Fruit fly (Drosophila melanogaster): ENCODE results near the gene CG18094.

CG18094 gene

dm6 chr2L:19533247-19533646 lies 43.2 kb downstream of the CG18094 start, which contains the start of gene CG33116 (continued):
- TF ChIP-seq Fer2 (tag; optimal IDR thresholded peaks at IDR 0.05), result peak; percentile 32
- peak; percentile 69 for TF ChIP-seq CG9876 (GFP tag; optimal IDR thresholded peaks at IDR 0.05)
- TF ChIP-seq crp (GFP tag; optimal IDR thresholded peaks at IDR 0.05), result peak in 1 of 2 experiments; percentile 77
- TF ChIP-seq run (tag; optimal IDR thresholded peaks at IDR 0.05), result peak; percentile 41
- TF ChIP-seq Meics (GFP tag; optimal IDR thresholded peaks at IDR 0.05), result peak; percentile 82
- TF ChIP-seq Dip2 (GFP tag; IDR thresholded peaks at IDR 0.05), result no peak
- TF ChIP-seq Six4 (GFP tag; optimal IDR thresholded peaks at IDR 0.05), result peak; percentile 73
- TF ChIP-seq jigr1 (GFP tag; IDR thresholded peaks at IDR 0.05), result no peak
- peak; percentile 83 for TF ChIP-seq jumu (GFP tag; optimal IDR thresholded peaks at IDR 0.05)
- TF ChIP-seq pfk (GFP tag; optimal IDR thresholded peaks at IDR 0.05), result peak; percentile 23
- peak; percentile 47 for TF ChIP-seq eyg (GFP tag; optimal IDR thresholded peaks at IDR 0.05)
- TF ChIP-seq CG1647 (GFP tag; optimal IDR thresholded peaks at IDR 0.05), result peak; percentile 73
- peak; percentile 40 for TF ChIP-seq Jarid2 (GFP tag; optimal IDR thresholded peaks at IDR 0.05)
- 0 out of 3 replicates have a peak, but pooled peaks have one; percentile 52 for TF ChIP-seq CG3726 (GFP tag; IDR thresholded peaks at IDR 0.05)
- no peak for TF ChIP-seq CG14667 (GFP tag; IDR thresholded peaks at IDR 0.05)
- TF ChIP-seq phol (tag; optimal IDR thresholded peaks at IDR 0.05), result peak; percentile 82
- peak; percentile 79 for TF ChIP-seq CG8924 (tag; optimal IDR thresholded peaks at IDR 0.05)
- TF ChIP-seq Side (GFP tag; optimal IDR thresholded peaks at IDR 0.05), result peak; percentile 80
- no peak for TF ChIP-seq CG7928 (GFP tag; optimal IDR thresholded peaks at IDR 0.05)
- peak; percentile 66 for TF ChIP-seq stc (GFP tag; IDR thresholded peaks at IDR 0.05)
- no peak for TF ChIP-seq pan (optimal IDR thresholded peaks at IDR 0.05)
- peak in 1 of 2 experiments; percentile 80 for TF ChIP-seq pan (GFP tag; optimal IDR thresholded peaks at IDR 0.05 in 1 of 2, IDR thresholded peaks at IDR 0.05 in 1 of 2)
- TF ChIP-seq lov (optimal IDR thresholded peaks at IDR 0.05), result no peak
- TF ChIP-seq lov (GFP tag; IDR thresholded peaks at IDR 0.05), result peak; percentile 81
- TF ChIP-seq repo (GFP tag; optimal IDR thresholded peaks at IDR 0.05), result peak; percentile 82
- TF ChIP-seq Lim3 (GFP tag; IDR thresholded peaks at IDR 0.05), result no peak
- peak; percentile 97 for TF ChIP-seq CG10267 (tag; optimal IDR thresholded peaks at IDR 0.05)
- 0 out of 2 replicates have a peak, but pooled peaks have one; percentile 25 for TF ChIP-seq ato (GFP tag; IDR thresholded peaks at IDR 0.05; ENCODE audit: partially characterized antibody)
- TF ChIP-seq CG17802 (tag; optimal IDR thresholded peaks at IDR 0.05), result peak; percentile 59
- peak; percentile 81 for TF ChIP-seq pho (GFP tag; optimal IDR thresholded peaks at IDR 0.05)
- TF ChIP-seq ems (GFP tag; optimal IDR thresholded peaks at IDR 0.05), result peak; percentile 83
- peak; percentile 96 for TF ChIP-seq MBD-R2 (GFP tag; IDR thresholded peaks at IDR 0.05)
- peak; percentile 64 for TF ChIP-seq zen (tag; optimal IDR thresholded peaks at IDR 0.05)
- peak; percentile 81 for TF ChIP-seq CG33557 (GFP tag; optimal IDR thresholded peaks at IDR 0.05)
- no peak for TF ChIP-seq GATAe (GFP tag; conservative IDR thresholded peaks at IDR 0.05)
- peak; percentile 83 for TF ChIP-seq NFAT (GFP tag; IDR thresholded peaks at IDR 0.05)
- TF ChIP-seq ci (GFP tag; IDR thresholded peaks at IDR 0.05), result peak; percentile 92
- peak; percentile 70 for TF ChIP-seq da (GFP tag; optimal IDR thresholded peaks at IDR 0.05)
- TF ChIP-seq Dek (tag; optimal IDR thresholded peaks at IDR 0.05), result peak; percentile 62
- TF ChIP-seq CG9797 (GFP tag; optimal IDR thresholded peaks at IDR 0.05), result peak; percentile 23
- TF ChIP-seq Neu2 (GFP tag; optimal IDR thresholded peaks at IDR 0.05; ENCODE audit: borderline replicate concordance), result peak; percentile 5
- peak; percentile 66 for TF ChIP-seq odd (GFP tag; optimal IDR thresholded peaks at IDR 0.05)
- peak; percentile 57; the same call in 1 of the 2 replicates for TF ChIP-seq wdn (GFP tag; IDR thresholded peaks at IDR 0.05)
- TF ChIP-seq klu (GFP tag; IDR thresholded peaks at IDR 0.05), result peak; percentile 21; the same call in 1 of the 2 replicates
- peak; percentile 42; the same call in 1 of the 3 replicates for TF ChIP-seq CG6791 (GFP tag; IDR thresholded peaks at IDR 0.05; ENCODE audit: partially characterized antibody)
- TF ChIP-seq eve (GFP tag; optimal IDR thresholded peaks at IDR 0.05), result no peak
- TF ChIP-seq pros (GFP tag; optimal IDR thresholded peaks at IDR 0.05), result no peak
- TF ChIP-seq CG15514 (GFP tag; optimal IDR thresholded peaks at IDR 0.05), result peak; percentile 78
- 0 out of 2 replicates have a peak, but pooled peaks have one; percentile 52 for TF ChIP-seq bowl (GFP tag; IDR thresholded peaks at IDR 0.05)
- peak; percentile 70 for TF ChIP-seq CG10366 (GFP tag; IDR thresholded peaks at IDR 0.05)
